Worm (Caenorhabditis elegans): ENCODE results near the gene lron-15.

Gene lron-15

ce11 chrII:6500161-6500560 is 44.5 kb downstream of the lron-15 start, which contains the start of gene R05G9.5:
R05G9.5 (minus strand) TSS chrII:6500261.
- no peak for TF ChIP-seq somi-1 (GFP tag; optimal IDR thresholded peaks at IDR 0.05)
- no peak for TF ChIP-seq ceh-27 (GFP tag; optimal IDR thresholded peaks at IDR 0.05)
- no peak for TF ChIP-seq tbx-9 (tag; optimal IDR thresholded peaks at IDR 0.05; ENCODE audit: borderline replicate concordance)
- no peak for TF ChIP-seq lsy-27 (tag; optimal IDR thresholded peaks at IDR 0.05; ENCODE audit: borderline replicate concordance, insufficient read depth)
- TF ChIP-seq lin-35 (GFP tag; optimal IDR thresholded peaks at IDR 0.05), result no peak
- no peak for TF ChIP-seq tbp1 (GFP tag; optimal IDR thresholded peaks at IDR 0.05)
- no peak for TF ChIP-seq pha-4 (tag; optimal IDR thresholded peaks at IDR 0.05)
- TF ChIP-seq cebp-2 (GFP tag; IDR thresholded peaks at IDR 0.05), result no peak
- no peak for TF ChIP-seq Y79H2A.3 (GFP tag; conservative IDR thresholded peaks at IDR 0.05)
- no peak for TF ChIP-seq nfya-2 (GFP tag; IDR thresholded peaks at IDR 0.05)
- TF ChIP-seq die-1 (tag; optimal IDR thresholded peaks at IDR 0.05), result no peak
- no peak for TF ChIP-seq dox-1 (GFP tag; IDR thresholded peaks at IDR 0.05)
- TF ChIP-seq rpc-1 (optimal IDR thresholded peaks at IDR 0.05), result no peak
- no peak for TF ChIP-seq rpc-1 (tag; optimal IDR thresholded peaks at IDR 0.05)
- TF ChIP-seq gei-17 (GFP tag; optimal IDR thresholded peaks at IDR 0.05), result no peak
- TF ChIP-seq K12H6.12 (tag; optimal IDR thresholded peaks at IDR 0.05), result no peak
- TF ChIP-seq let-607 (tag; optimal IDR thresholded peaks at IDR 0.05), result no peak

- no peak for TF ChIP-seq attf-3 (GFP tag; conservative IDR thresholded peaks at IDR 0.05)
- TF ChIP-seq efl-1 (GFP tag; optimal IDR thresholded peaks at IDR 0.05), result no peak
- TF ChIP-seq madf-3 (GFP tag; IDR thresholded peaks at IDR 0.05), result no peak
- TF ChIP-seq F37B4.10 (GFP tag; IDR thresholded peaks at IDR 0.05), result no peak
- no peak for TF ChIP-seq tbx-9 (tag; optimal IDR thresholded peaks at IDR 0.05; ENCODE audit: borderline replicate concordance)
- no peak for TF ChIP-seq lag-1 (GFP tag; IDR thresholded peaks at IDR 0.05)
- TF ChIP-seq T26A5.8 (tag; optimal IDR thresholded peaks at IDR 0.05), result no peak
- TF ChIP-seq F10E7.11 (tag; optimal IDR thresholded peaks at IDR 0.05), result no peak
- TF ChIP-seq nhr-80 (tag; optimal IDR thresholded peaks at IDR 0.05), result no peak
- no peak for TF ChIP-seq nhr-179 (tag; optimal IDR thresholded peaks at IDR 0.05)
- TF ChIP-seq attf-5 (GFP tag; optimal IDR thresholded peaks at IDR 0.05), result no peak
- TF ChIP-seq ceh-100 (GFP tag; IDR thresholded peaks at IDR 0.05), result no peak
- no peak for TF ChIP-seq ccch-3 (GFP tag; optimal IDR thresholded peaks at IDR 0.05)
Measured at ce11 chrII:6499067-6499466, 45.6 kb downstream of the lron-15 start, which contains the start of gene twk-49. twk-49 (minus strand) TSS chrII:6499167.

ce11 chrII:6498609-6499008 is 46.1 kb downstream of the lron-15 start:
- TF ChIP-seq ztf-3 (GFP tag; optimal IDR thresholded peaks at IDR 0.05), result no peak
- TF ChIP-seq K11D2.4 (GFP tag; IDR thresholded peaks at IDR 0.05), result no peak

- TF ChIP-seq mes-4 (tag; optimal IDR thresholded peaks at IDR 0.05) (no peak), B0336.3 (GFP tag; IDR thresholded peaks at IDR 0.05) (no peak), attf-3 (GFP tag; conservative IDR thresholded peaks at IDR 0.05) (no peak), chd-7 (tag; optimal IDR thresholded peaks at IDR 0.05) (no peak), zfh-2 (GFP tag; conservative IDR thresholded peaks at IDR 0.05) (no peak), snpc-4 (GFP tag; optimal IDR thresholded peaks at IDR 0.05) (no peak), snpc-4 (tag; optimal IDR thresholded peaks at IDR 0.05) (no peak), F52B5.7 (tag; optimal IDR thresholded peaks at IDR 0.05) (no peak), hmg-20 (GFP tag; IDR thresholded peaks at IDR 0.05) (no peak), rcor-1 (GFP tag; IDR thresholded peaks at IDR 0.05) (no peak), rpc-1 (optimal IDR thresholded peaks at IDR 0.05) (no peak), rpc-1 (tag; optimal IDR thresholded peaks at IDR 0.05) (no peak), pbrm-1 (GFP tag; IDR thresholded peaks at IDR 0.05) (no peak), F37B4.10 (GFP tag; IDR thresholded peaks at IDR 0.05) (no peak), ceh-91 (GFP tag; IDR thresholded peaks at IDR 0.05) (no peak), lin-26 (GFP tag; IDR thresholded peaks at IDR 0.05) (no peak), ztf-25 (GFP tag; IDR thresholded peaks at IDR 0.05) (no peak), snpc-1.3 (tag; optimal IDR thresholded peaks at IDR 0.05; ENCODE audit: insufficient read depth) (no peak), ceh-79 (tag; optimal IDR thresholded peaks at IDR 0.05) (no peak)
Measured at ce11 chrII:6497137-6497536, 47.6 kb downstream of the lron-15 start.
